Fruit fly (Drosophila melanogaster) whole organism, embryonic: ENCODE data around the gene Frq2.

ENCODE experiments used
- Adf1 ChIP-seq: fragments of 200-800 bp; sonication (Bioruptor generic); IDR thresholded peaks from 2 replicates; pipeline ENCODE4 v1.3.6; 2022; ENCODE audit warnings: missing biosample characterization, missing genetic modification characterization
- Aef1 ChIP-seq: fragments of 200-800 bp; sonication (Bioruptor generic); IDR thresholded peaks from 3 replicates; pipeline ENCODE4 v1.3.6; 2022; ENCODE audit warnings: missing biosample characterization, missing genetic modification characterization
- Antp ChIP-seq: fragments of 200-800 bp; sonication (Bioruptor generic); optimal IDR thresholded peaks from 3 replicates; lab custom pipeline; 2016; ENCODE audit warnings: missing biosample characterization, missing genetic modification characterization
- Atf3 ChIP-seq: fragments of 200-800 bp; sonication (Bioruptor generic); optimal IDR thresholded peaks from 3 replicates; lab custom pipeline; 2016; ENCODE audit warnings: missing biosample characterization, missing genetic modification characterization
- Atf6 ChIP-seq: fragments of 200-800 bp; sonication (Bioruptor generic); IDR thresholded peaks from 2 replicates; pipeline ENCODE4 v1.3.6; 2022; ENCODE audit warnings: missing biosample characterization, missing genetic modification characterization
- BtbVII ChIP-seq: fragments of 200-800 bp; sonication (Bioruptor generic); optimal IDR thresholded peaks from 3 replicates; lab custom pipeline; 2017; ENCODE audit warnings: missing biosample characterization, mild to moderate bottlenecking, missing genetic modification characterization
- CG10979 ChIP-seq: fragments of 200-800 bp; sonication (Bioruptor generic); optimal IDR thresholded peaks from 2 replicates; lab custom pipeline; 2018; ENCODE audit warnings: missing biosample characterization, mild to moderate bottlenecking, missing genetic modification characterization, moderate library complexity
- CG11093 ChIP-seq: fragments of 200-800 bp; sonication (Bioruptor generic); IDR thresholded peaks from 3 replicates; pipeline ENCODE4 v1.3.6; 2022; ENCODE audit warnings: missing biosample characterization, missing genetic modification characterization
- CG12659 ChIP-seq: fragments of 200-800 bp; sonication (Bioruptor generic); optimal IDR thresholded peaks from 3 replicates; lab custom pipeline; 2017; ENCODE audit warnings: mild to moderate bottlenecking, missing biosample characterization, missing genetic modification reagents, missing genetic modification characterization
- CG12744 ChIP-seq: fragments of 200-800 bp; sonication (Bioruptor generic); optimal IDR thresholded peaks from 2 replicates; lab custom pipeline; 2016; ENCODE audit warnings: missing biosample characterization, missing genetic modification characterization
- CG15073 ChIP-seq: fragments of 200-800 bp; sonication (Bioruptor generic); optimal IDR thresholded peaks from 2 replicates; lab custom pipeline; 2016; ENCODE audit warnings: missing biosample characterization, missing genetic modification characterization
- CG4360 ChIP-seq: fragments of 200-800 bp; sonication (Bioruptor generic); IDR thresholded peaks from 2 replicates; pipeline ENCODE4 v1.3.6; 2022; ENCODE audit warnings: missing biosample characterization, missing genetic modification characterization
- CG6654 ChIP-seq: fragments of 200-800 bp; sonication (Bioruptor generic); optimal IDR thresholded peaks from 2 replicates; lab custom pipeline; 2017; ENCODE audit warnings: missing biosample characterization, mild to moderate bottlenecking, missing genetic modification characterization
- CG6791 ChIP-seq: fragments of 200-800 bp; sonication (Bioruptor generic); IDR thresholded peaks from 3 replicates; pipeline ENCODE4 v1.3.6; 2022; ENCODE audit warnings: missing biosample characterization, missing genetic modification characterization; ENCODE audit not compliant: partially characterized antibody
- CG7963 ChIP-seq: fragments of 200-800 bp; sonication (Bioruptor generic); IDR thresholded peaks from 3 replicates; pipeline ENCODE4 v1.3.6; 2022; ENCODE audit warnings: missing biosample characterization, missing genetic modification characterization; ENCODE audit not compliant: partially characterized antibody
- CG8290 ChIP-seq, 3 experiments: fragments of 200-800 bp; sonication (Bioruptor generic); optimal IDR thresholded peaks; 2 replicates each; lab custom pipeline; 2016 to 2019; ENCODE audit warnings: missing biosample characterization in 3 of 3, missing genetic modification characterization in 3 of 3, mild to moderate bottlenecking in 2 of 3, moderate library complexity in 1 of 3
- CTCF ChIP-seq: fragments of 200-800 bp; sonication (Bioruptor generic); optimal IDR thresholded peaks from 2 replicates; lab custom pipeline; 2017; ENCODE audit warnings: missing biosample characterization, mild to moderate bottlenecking, missing genetic modification characterization, moderate library complexity
- Ets65A ChIP-seq: fragments of 200-800 bp; sonication (Bioruptor generic); peaks from one replicate; lab custom pipeline; 2016; ENCODE audit warnings: missing biosample characterization, missing genetic modification characterization
- Jarid2 ChIP-seq: fragments of 200-800 bp; sonication (Bioruptor generic); optimal IDR thresholded peaks from 3 replicates; lab custom pipeline; 2017; ENCODE audit warnings: mild to moderate bottlenecking, missing biosample characterization, missing genetic modification reagents, missing genetic modification characterization
- MESR4 ChIP-seq: fragments of 200-800 bp; sonication (Bioruptor generic); optimal IDR thresholded peaks from 2 replicates; lab custom pipeline; 2018; ENCODE audit warnings: missing biosample characterization, mild to moderate bottlenecking, missing genetic modification characterization, moderate library complexity
- Med ChIP-seq: fragments of 200-800 bp; sonication (Bioruptor generic); peaks from one replicate; lab custom pipeline; 2016; ENCODE audit warnings: missing biosample characterization, missing genetic modification characterization, mild to moderate bottlenecking, inconsistent platforms, moderate library complexity
- Nf-YC ChIP-seq: fragments of 200-800 bp; optimal IDR thresholded peaks from 3 replicates; lab custom pipeline; 2019; ENCODE audit warnings: missing biosample characterization, mild to moderate bottlenecking, missing genetic modification characterization, moderate library complexity
- Optix ChIP-seq: fragments of 200-800 bp; sonication (Bioruptor generic); IDR thresholded peaks from 3 replicates; pipeline ENCODE4 v1.3.6; 2022; ENCODE audit warnings: missing biosample characterization, missing genetic modification characterization
- Poxn ChIP-seq: fragments of 200-800 bp; sonication (Bioruptor generic); IDR thresholded peaks from 2 replicates; pipeline ENCODE4 v1.3.6; 2022; ENCODE audit warnings: missing biosample characterization, missing genetic modification characterization
- Scr ChIP-seq: fragments of 200-800 bp; sonication (Bioruptor generic); IDR thresholded peaks from 2 replicates; pipeline ENCODE4 v1.3.6; 2022; ENCODE audit warnings: missing biosample characterization, missing genetic modification characterization; ENCODE audit not compliant: partially characterized antibody
- Trl ChIP-seq, 3 experiments: fragments of >200 bp in 2 of 3; fragments of 200-800 bp in 1 of 3; sonication (Bioruptor generic) in 1 of 3; optimal IDR thresholded peaks; 2 replicates in 1 of 3; 3 replicates in 2 of 3; lab custom pipeline; 2016 to 2017; ENCODE audit warnings: missing biosample characterization in 1 of 3, missing genetic modification characterization in 1 of 3
- abd-A ChIP-seq: fragments of 200-800 bp; sonication (Bioruptor generic); optimal IDR thresholded peaks from 3 replicates; lab custom pipeline; 2019; ENCODE audit warnings: missing biosample characterization, mild to moderate bottlenecking, missing genetic modification characterization, moderate library complexity
- cato ChIP-seq: fragments of 200-800 bp; sonication (Bioruptor generic); optimal IDR thresholded peaks from 2 replicates; lab custom pipeline; 2016; ENCODE audit warnings: missing biosample characterization, missing genetic modification characterization, borderline replicate concordance
- chn ChIP-seq: fragments of 200-800 bp; sonication (Bioruptor generic); optimal IDR thresholded peaks from 2 replicates; lab custom pipeline; 2016; ENCODE audit warnings: missing biosample characterization, missing genetic modification characterization
- cwo ChIP-seq: fragments of 200-800 bp; sonication (Bioruptor generic); optimal IDR thresholded peaks from 3 replicates; lab custom pipeline; 2017; ENCODE audit warnings: missing biosample characterization, missing genetic modification characterization, mild to moderate bottlenecking, moderate library complexity, missing genetic modification reagents
- dpn ChIP-seq, 2 experiments: fragments of 200-800 bp; sonication (Bioruptor generic); optimal IDR thresholded peaks; 3 replicates each; lab custom pipeline; 2016; ENCODE audit warnings: missing biosample characterization in 2 of 2, missing genetic modification characterization in 2 of 2
- fu2 ChIP-seq: fragments of 200-800 bp; sonication (Bioruptor generic); optimal IDR thresholded peaks from 2 replicates; lab custom pipeline; 2016; ENCODE audit warnings: missing biosample characterization, missing genetic modification characterization
- insv ChIP-seq, 2 experiments: fragments of 200-800 bp; sonication (Bioruptor generic); optimal IDR thresholded peaks; 3 replicates each; lab custom pipeline; 2016 to 2018; ENCODE audit warnings: missing biosample characterization in 2 of 2, missing genetic modification characterization in 2 of 2
- lmd ChIP-seq: fragments of 200-800 bp; sonication (Bioruptor generic); IDR thresholded peaks from 2 replicates; pipeline ENCODE4 v1.3.6; 2022; ENCODE audit warnings: missing biosample characterization, missing genetic modification characterization
- mld ChIP-seq: fragments of 200-800 bp; sonication (Bioruptor generic); IDR thresholded peaks from 3 replicates; pipeline ENCODE4 v1.3.6; 2022; ENCODE audit warnings: missing biosample characterization, missing genetic modification characterization; ENCODE audit not compliant: partially characterized antibody
- phol ChIP-seq: fragments of 200-800 bp; sonication (Bioruptor generic); optimal IDR thresholded peaks from 3 replicates; lab custom pipeline; 2018; ENCODE audit warnings: missing biosample characterization, mild to moderate bottlenecking, missing genetic modification characterization, moderate library complexity
- prd ChIP-seq, 3 experiments: fragments of >200 bp in 2 of 3; fragments of 200-800 bp in 1 of 3; sonication (Bioruptor generic) in 1 of 3; optimal IDR thresholded peaks in 2 of 3; IDR thresholded peaks in 1 of 3; 2 replicates in 2 of 3; 3 replicates in 1 of 3; pipeline versions ENCODE4 v1.3.6 to Lab custom; 2017 to 2022; ENCODE audit warnings: missing biosample characterization in 1 of 3, missing genetic modification characterization in 1 of 3
- slp2 ChIP-seq: fragments of 200-800 bp; sonication (Bioruptor generic); optimal IDR thresholded peaks from 2 replicates; lab custom pipeline; 2016; ENCODE audit warnings: missing biosample characterization, missing genetic modification characterization
- tll ChIP-seq, 2 experiments: fragments of 200-800 bp in 1 of 2; fragments of >200 bp in 1 of 2; sonication (Bioruptor generic) in 1 of 2; optimal IDR thresholded peaks; 2 replicates each; lab custom pipeline; 2017 to 2019; ENCODE audit warnings: missing biosample characterization in 2 of 2, missing genetic modification characterization in 2 of 2, mild to moderate bottlenecking in 1 of 2, moderate library complexity in 1 of 2
- tna ChIP-seq: fragments of 200-800 bp; sonication (Bioruptor generic); IDR thresholded peaks from 2 replicates; pipeline ENCODE4 v1.3.6; 2022; ENCODE audit warnings: missing biosample characterization, missing genetic modification characterization; ENCODE audit not compliant: partially characterized antibody
- unpg ChIP-seq: fragments of 200-800 bp; sonication (Bioruptor generic); optimal IDR thresholded peaks from 3 replicates; lab custom pipeline; 2018; ENCODE audit warnings: missing biosample characterization, mild to moderate bottlenecking, missing genetic modification characterization, moderate library complexity
- zen2 ChIP-seq: fragments of 200-800 bp; sonication (Bioruptor generic); IDR thresholded peaks from 3 replicates; pipeline ENCODE4 v1.3.6; 2022; ENCODE audit warnings: missing biosample characterization, missing genetic modification characterization; ENCODE audit not compliant: partially characterized antibody
- zfh1 ChIP-seq: fragments of 200-800 bp; sonication (Bioruptor generic); IDR thresholded peaks from 3 replicates; pipeline ENCODE4 v1.3.6; 2022; ENCODE audit warnings: missing biosample characterization, missing genetic modification characterization

Gene Frq2

dm6 chrX:18239301-18239700 is 61.9 kb downstream of the Frq2 start (continued):
- no peak for TF ChIP-seq abd-A (tag; lab: Kevin White, UChicago)
- peak; percentile 66 for TF ChIP-seq CG8290 (GFP tag; optimal IDR thresholded peaks at IDR 0.05; lab: Kevin White, UChicago)
- TF ChIP-seq CG8290 (tag; optimal IDR thresholded peaks at IDR 0.05; lab: Kevin White, UChicago): peak in 1 of 2 experiments; percentile 81
- TF ChIP-seq Atf3 (GFP tag; lab: Kevin White, UChicago): peak; percentile 1

dm6 chrX:18241267-18241666 is 63.9 kb downstream of the Frq2 start:
- TF ChIP-seq CG10979 (tag; lab: Kevin White, UChicago): peak; percentile 15
- TF ChIP-seq Ets65A (GFP tag; lab: Kevin White, UChicago): peak; percentile 28
- TF ChIP-seq slp2 (GFP tag; lab: Kevin White, UChicago): no peak
- no peak for TF ChIP-seq CG12659 (GFP tag; lab: Kevin White, UChicago)
- no peak for TF ChIP-seq Aef1 (GFP tag; lab: Robert Waterston, UW)
- TF ChIP-seq CTCF (GFP tag; lab: Kevin White, UChicago): peak; percentile 82

dm6 chrX:18243184-18243375 is 65.7 kb downstream of the Frq2 start, which contains the start of gene upd2:
TSS of gene upd2 (minus strand) at chrX:18243284.
- TF ChIP-seq Jarid2 (GFP tag; lab: Kevin White, UChicago) (peak; percentile 36), Optix (GFP tag; lab: Robert Waterston, UW) (no peak), Med (GFP tag; lab: Kevin White, UChicago) (peak; percentile 34), dpn (GFP tag; optimal IDR thresholded peaks at IDR 0.05; lab: Kevin White, UChicago) (no peak), prd (optimal IDR thresholded peaks at IDR 0.05; lab: Kevin White, UChicago) (no peak), prd (GFP tag; IDR thresholded peaks at IDR 0.05; lab: Robert Waterston, UW) (no peak), CG11093 (GFP tag; lab: Robert Waterston, UW) (no peak), CG6654 (no peak), CG12744 (no peak), lmd (GFP tag; lab: Robert Waterston, UW) (no peak), unpg (GFP tag; lab: Kevin White, UChicago) (no peak), zen2 (GFP tag; lab: Robert Waterston, UW) (no peak), tll (GFP tag; optimal IDR thresholded peaks at IDR 0.05; lab: Kevin White, UChicago) (no peak), Atf6 (no peak)

- TF ChIP-seq phol (no peak), Antp (GFP tag; lab: Kevin White, UChicago) (no peak), Scr (peak; percentile 24; the same call in 1 of the 2 replicates), CG12659 (GFP tag; lab: Kevin White, UChicago) (no peak), cato (no peak), Nf-YC (tag; lab: Kevin White, UChicago) (peak; percentile 92), fu2 (GFP tag; lab: Kevin White, UChicago) (no peak), BtbVII (peak; percentile 46), Trl (optimal IDR thresholded peaks at IDR 0.05; lab: Kevin White, UChicago) (peak; percentile 57 to 67), Trl (GFP tag; optimal IDR thresholded peaks at IDR 0.05; lab: Kevin White, UChicago) (no peak), Adf1 (GFP tag; lab: Robert Waterston, UW) (peak; percentile 93), cwo (peak; percentile 96), Poxn (GFP tag; lab: Robert Waterston, UW) (no peak), CG6791 (peak; percentile 54; the same call in 1 of the 3 replicates), MESR4 (GFP tag; lab: Kevin White, UChicago) (no peak), CG15073 (GFP tag; lab: Kevin White, UChicago) (no peak), mld (GFP tag; lab: Robert Waterston, UW) (0 out of 3 replicates have a peak, but pooled peaks have one; percentile 36), tna (0 out of 2 replicates have a peak, but pooled peaks have one; percentile 27), insv (GFP tag; optimal IDR thresholded peaks at IDR 0.05; lab: Kevin White, UChicago) (no peak), chn (GFP tag; lab: Kevin White, UChicago) (peak; percentile 31), zfh1 (GFP tag; lab: Robert Waterston, UW) (no peak), CG7963 (0 out of 3 replicates have a peak, but pooled peaks have one; percentile 28), CG4360 (peak; percentile 79)
Measured at dm6 chrX:18243376-18244272, 66.2 kb downstream of the Frq2 start.
